Worm (Caenorhabditis elegans): ENCODE measurements around the gene cnx-1.

DNA sequence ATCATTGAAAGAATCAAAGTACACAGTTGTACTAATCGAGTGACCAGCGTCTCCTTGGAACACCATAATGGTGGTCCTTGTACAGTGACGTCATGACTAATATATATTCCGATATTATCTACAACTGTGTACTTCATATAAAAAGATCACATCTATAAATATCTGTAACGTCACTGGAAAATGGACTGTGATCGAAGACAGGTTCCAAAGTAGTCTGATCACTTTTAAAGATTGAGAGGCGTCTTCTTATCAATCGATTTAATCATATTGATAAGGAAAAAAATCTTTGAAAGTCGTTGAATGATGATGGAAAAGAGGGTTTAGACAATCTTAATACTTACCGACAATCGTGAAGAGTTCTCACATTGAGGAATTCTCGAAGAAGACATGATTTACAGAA, 41.1 kb upstream of the cnx-1 start:
- no peak for TF ChIP-seq lin-11 (tag; optimal IDR thresholded peaks at IDR 0.05)
- TF ChIP-seq nhr-10 (tag; optimal IDR thresholded peaks at IDR 0.05) = no peak
- TF ChIP-seq elt-3 (tag; optimal IDR thresholded peaks at IDR 0.05) = no peak
- no peak for TF ChIP-seq zag-1 (tag; optimal IDR thresholded peaks at IDR 0.05)
- TF ChIP-seq lsy-2 (tag; optimal IDR thresholded peaks at IDR 0.05) = no peak
- no peak for TF ChIP-seq mdl-1 (tag; optimal IDR thresholded peaks at IDR 0.05)
